Fruit fly (Drosophila melanogaster) whole organism, embryonic: Measurements from ENCODE around the gene Tango5.

ENCODE experiments used
- Aef1 ChIP-seq: fragments of 200-800 bp; sonication (Bioruptor generic); IDR thresholded peaks from 3 replicates; pipeline ENCODE4 v1.3.6; 2022; ENCODE audit warnings: missing biosample characterization, missing genetic modification characterization
- CG10274 ChIP-seq: fragments of 200-800 bp; sonication (Bioruptor generic); optimal IDR thresholded peaks from 3 replicates; lab custom pipeline; 2017; ENCODE audit warnings: missing biosample characterization, mild to moderate bottlenecking, missing genetic modification characterization
- CG10462 ChIP-seq: fragments of 200-800 bp; sonication (Bioruptor generic); optimal IDR thresholded peaks from 2 replicates; lab custom pipeline; 2016; ENCODE audit warnings: missing biosample characterization, missing genetic modification characterization
- CG11247 ChIP-seq: fragments of 200-800 bp; sonication (Bioruptor generic); IDR thresholded peaks from 2 replicates; pipeline ENCODE4 v1.3.6; 2022; ENCODE audit warnings: missing biosample characterization, missing genetic modification characterization
- CG11504 ChIP-seq: fragments of 200-800 bp; sonication (Bioruptor generic); optimal IDR thresholded peaks from 3 replicates; lab custom pipeline; 2019; ENCODE audit warnings: missing biosample characterization, mild to moderate bottlenecking, missing genetic modification characterization, moderate library complexity
- CG12769 ChIP-seq: fragments of 200-800 bp; sonication (Bioruptor generic); optimal IDR thresholded peaks from 2 replicates; lab custom pipeline; 2019; ENCODE audit warnings: missing biosample characterization, mild to moderate bottlenecking, missing genetic modification characterization, moderate library complexity
- CG13894 ChIP-seq: fragments of 200-800 bp; sonication (Bioruptor generic); optimal IDR thresholded peaks from 3 replicates; lab custom pipeline; 2018; ENCODE audit warnings: missing biosample characterization, mild to moderate bottlenecking, missing genetic modification characterization, moderate library complexity
- CG17328 ChIP-seq: fragments of 200-800 bp; sonication (Bioruptor generic); IDR thresholded peaks from 2 replicates; pipeline ENCODE4 v1.3.6; 2022; ENCODE audit warnings: missing biosample characterization, missing genetic modification characterization
- CG17385 ChIP-seq: fragments of 200-800 bp; sonication (Bioruptor generic); optimal IDR thresholded peaks from 3 replicates; lab custom pipeline; 2018; ENCODE audit warnings: missing biosample characterization, mild to moderate bottlenecking, missing genetic modification characterization
- CG18011 ChIP-seq: fragments of 200-800 bp; sonication (Bioruptor generic); optimal IDR thresholded peaks from 2 replicates; lab custom pipeline; 2017; ENCODE audit warnings: missing biosample characterization, missing genetic modification characterization, mild to moderate bottlenecking, moderate library complexity, missing genotype
- CG2120 ChIP-seq: fragments of 200-800 bp; sonication (Bioruptor generic); optimal IDR thresholded peaks from 3 replicates; lab custom pipeline; 2016; ENCODE audit warnings: missing biosample characterization, missing genetic modification characterization
- CG2202 ChIP-seq: fragments of 200-800 bp; sonication (Bioruptor generic); optimal IDR thresholded peaks from 2 replicates; lab custom pipeline; 2018; ENCODE audit warnings: missing biosample characterization, mild to moderate bottlenecking, missing genetic modification characterization
- CG30431 ChIP-seq: fragments of 200-800 bp; sonication (Bioruptor generic); optimal IDR thresholded peaks from 2 replicates; lab custom pipeline; 2017; ENCODE audit warnings: missing biosample characterization, missing genetic modification characterization
- CG31365 ChIP-seq: fragments of 200-800 bp; sonication (Bioruptor generic); optimal IDR thresholded peaks from 2 replicates; lab custom pipeline; 2018; ENCODE audit warnings: missing biosample characterization, mild to moderate bottlenecking, missing genetic modification characterization
- CG6765 ChIP-seq: fragments of 200-800 bp; sonication (Bioruptor generic); optimal IDR thresholded peaks from 3 replicates; lab custom pipeline; 2017; ENCODE audit warnings: missing biosample characterization, mild to moderate bottlenecking, missing genetic modification characterization
- CG7372 ChIP-seq: fragments of 200-800 bp; sonication (Bioruptor generic); IDR thresholded peaks from 2 replicates; pipeline ENCODE4 v1.3.6; 2022; ENCODE audit warnings: missing biosample characterization, missing genetic modification characterization
- CG8944 ChIP-seq: fragments of 200-800 bp; sonication (Bioruptor generic); optimal IDR thresholded peaks from 3 replicates; lab custom pipeline; 2016; ENCODE audit warnings: missing biosample characterization, missing genetic modification characterization
- CG9609 ChIP-seq: fragments of 200-800 bp; sonication (Bioruptor generic); optimal IDR thresholded peaks from 3 replicates; lab custom pipeline; 2016; ENCODE audit warnings: missing biosample characterization, missing genetic modification characterization
- CG9797 ChIP-seq: fragments of 200-800 bp; sonication (Bioruptor generic); optimal IDR thresholded peaks from 3 replicates; lab custom pipeline; 2018; ENCODE audit warnings: missing biosample characterization, mild to moderate bottlenecking, missing genetic modification characterization
- Deaf1 ChIP-seq: fragments of 200-800 bp; optimal IDR thresholded peaks from 3 replicates; lab custom pipeline; 2019; ENCODE audit warnings: missing biosample characterization, mild to moderate bottlenecking, missing genetic modification characterization, moderate library complexity
- E2f1 ChIP-seq: fragments of 200-800 bp; sonication (Bioruptor generic); IDR thresholded peaks from 2 replicates; pipeline ENCODE4 v1.3.6; 2022; ENCODE audit warnings: missing biosample characterization, missing genetic modification characterization
- Fer1 ChIP-seq: fragments of 200-800 bp; sonication (Bioruptor generic); optimal IDR thresholded peaks from 2 replicates; lab custom pipeline; 2017; ENCODE audit warnings: missing biosample characterization, mild to moderate bottlenecking, missing genetic modification characterization
- Hsf ChIP-seq: fragments of 200-800 bp; sonication (Bioruptor generic); optimal IDR thresholded peaks from 3 replicates; lab custom pipeline; 2016; ENCODE audit warnings: missing biosample characterization, missing genetic modification characterization
- Lhr ChIP-seq: fragments of 200-800 bp; sonication (Bioruptor generic); optimal IDR thresholded peaks from 3 replicates; lab custom pipeline; 2017; ENCODE audit warnings: mild to moderate bottlenecking, missing biosample characterization, missing genetic modification reagents, missing genetic modification characterization
- MBD-R2 ChIP-seq: fragments of 200-800 bp; sonication (Bioruptor generic); IDR thresholded peaks from 2 replicates; pipeline ENCODE4 v1.3.6; 2022; ENCODE audit warnings: missing biosample characterization, missing genetic modification characterization
- MTF-1 ChIP-seq: fragments of 200-800 bp; sonication (Bioruptor generic); optimal IDR thresholded peaks from 2 replicates; lab custom pipeline; 2018; ENCODE audit warnings: missing biosample characterization, mild to moderate bottlenecking, missing genetic modification characterization, borderline replicate concordance
- Med ChIP-seq: fragments of 200-800 bp; sonication (Bioruptor generic); peaks from one replicate; lab custom pipeline; 2016; ENCODE audit warnings: missing biosample characterization, missing genetic modification characterization, mild to moderate bottlenecking, inconsistent platforms, moderate library complexity
- Mes4 ChIP-seq: fragments of 200-800 bp; sonication (Bioruptor generic); optimal IDR thresholded peaks from 2 replicates; lab custom pipeline; 2016; ENCODE audit warnings: missing biosample characterization, missing genetic modification characterization
- Rx ChIP-seq: fragments of 200-800 bp; sonication (Bioruptor generic); IDR thresholded peaks from 2 replicates; pipeline ENCODE4 v1.3.6; 2022; ENCODE audit warnings: missing biosample characterization, missing genetic modification characterization
- Xrp1 ChIP-seq: fragments of 200-800 bp; sonication (Bioruptor generic); IDR thresholded peaks from 2 replicates; pipeline ENCODE4 v1.3.6; 2022; ENCODE audit warnings: missing biosample characterization, missing genetic modification characterization
- bowl ChIP-seq: fragments of 200-800 bp; sonication (Bioruptor generic); IDR thresholded peaks from 2 replicates; pipeline ENCODE4 v1.3.6; 2022; ENCODE audit warnings: missing biosample characterization, missing genetic modification characterization
- cad ChIP-seq: fragments of >200 bp; optimal IDR thresholded peaks from 2 replicates; lab custom pipeline; 2017; ENCODE audit warnings: missing biosample characterization, missing genetic modification characterization
- crc ChIP-seq: fragments of 200-800 bp; sonication (Bioruptor generic); optimal IDR thresholded peaks from 2 replicates; lab custom pipeline; 2016; ENCODE audit warnings: missing biosample characterization, missing genetic modification characterization
- croc ChIP-seq: fragments of 200-800 bp; sonication (Bioruptor generic); conservative IDR thresholded peaks from 3 replicates; pipeline ENCODE4 v1.3.6; 2022; ENCODE audit warnings: missing biosample characterization, missing genetic modification characterization
- dan ChIP-seq: fragments of 200-800 bp; sonication (Bioruptor generic); IDR thresholded peaks from 2 replicates; pipeline ENCODE4 v1.3.6; 2022; ENCODE audit warnings: missing biosample characterization, missing genetic modification characterization
- dmrt99B ChIP-seq: fragments of 200-800 bp; sonication (Bioruptor generic); optimal IDR thresholded peaks from 2 replicates; lab custom pipeline; 2018; ENCODE audit warnings: missing biosample characterization, mild to moderate bottlenecking, missing genetic modification characterization, moderate library complexity
- dysf ChIP-seq: fragments of 200-800 bp; sonication (Bioruptor generic); IDR thresholded peaks from 3 replicates; pipeline ENCODE4 v1.3.6; 2022; ENCODE audit warnings: missing biosample characterization, missing genetic modification characterization
- fd102C ChIP-seq: fragments of 200-800 bp; sonication (Bioruptor generic); optimal IDR thresholded peaks from 2 replicates; lab custom pipeline; 2018; ENCODE audit warnings: missing biosample characterization, mild to moderate bottlenecking, missing genetic modification characterization, moderate library complexity
- gem ChIP-seq: fragments of 200-800 bp; sonication (Bioruptor generic); optimal IDR thresholded peaks from 2 replicates; lab custom pipeline; 2019; ENCODE audit warnings: missing biosample characterization, mild to moderate bottlenecking, missing genetic modification characterization, moderate library complexity
- h ChIP-seq: fragments of >200 bp; optimal IDR thresholded peaks from 2 replicates; lab custom pipeline; 2017
- hbn ChIP-seq: fragments of 200-800 bp; sonication (Bioruptor generic); IDR thresholded peaks from 2 replicates; pipeline ENCODE4 v1.3.6; 2022; ENCODE audit warnings: missing biosample characterization, missing genetic modification characterization; ENCODE audit not compliant: partially characterized antibody
- lola ChIP-seq, 3 experiments: fragments of >200 bp in 2 of 3; fragments of 200-800 bp in 1 of 3; sonication (Bioruptor generic) in 1 of 3; optimal IDR thresholded peaks; 2 replicates each; lab custom pipeline; 2017 to 2019; ENCODE audit warnings: missing biosample characterization in 3 of 3, missing genetic modification characterization in 3 of 3, mild to moderate bottlenecking in 1 of 3, moderate library complexity in 1 of 3
- mirr ChIP-seq: fragments of 200-800 bp; sonication (Bioruptor generic); optimal IDR thresholded peaks from 3 replicates; lab custom pipeline; 2018; ENCODE audit warnings: missing biosample characterization, mild to moderate bottlenecking, missing genetic modification characterization
- nmo ChIP-seq: fragments of 200-800 bp; sonication (Bioruptor generic); optimal IDR thresholded peaks from 2 replicates; lab custom pipeline; 2018; ENCODE audit warnings: missing biosample characterization, mild to moderate bottlenecking, missing genetic modification characterization, moderate library complexity
- nom ChIP-seq: fragments of 200-800 bp; sonication (Bioruptor generic); optimal IDR thresholded peaks from 2 replicates; lab custom pipeline; 2017; ENCODE audit warnings: missing biosample characterization, missing genetic modification characterization, mild to moderate bottlenecking, moderate library complexity, missing genetic modification reagents
- peb ChIP-seq: fragments of 200-800 bp; sonication (Bioruptor generic); IDR thresholded peaks from 2 replicates; pipeline ENCODE4 v1.3.6; 2022; ENCODE audit warnings: missing biosample characterization, missing genetic modification characterization
- pho ChIP-seq: fragments of 200-800 bp; sonication (Bioruptor generic); optimal IDR thresholded peaks from 2 replicates; lab custom pipeline; 2016; ENCODE audit warnings: missing biosample characterization, missing genetic modification characterization
- pum ChIP-seq: fragments of 200-800 bp; sonication (Bioruptor generic); optimal IDR thresholded peaks from 2 replicates; lab custom pipeline; 2016; ENCODE audit warnings: missing biosample characterization, missing genetic modification characterization
- scrt ChIP-seq: fragments of 200-800 bp; sonication (Bioruptor generic); optimal IDR thresholded peaks from 2 replicates; lab custom pipeline; 2018; ENCODE audit warnings: missing biosample characterization, mild to moderate bottlenecking, missing genetic modification characterization, moderate library complexity
- sd ChIP-seq: fragments of 200-800 bp; sonication (Bioruptor generic); optimal IDR thresholded peaks from 3 replicates; lab custom pipeline; 2018; ENCODE audit warnings: missing biosample characterization, mild to moderate bottlenecking, missing genetic modification characterization, moderate library complexity
- sim ChIP-seq: fragments of 200-800 bp; sonication (Bioruptor generic); IDR thresholded peaks from 2 replicates; pipeline ENCODE4 v1.3.6; 2022; ENCODE audit warnings: missing biosample characterization, missing genetic modification characterization
- wdn ChIP-seq: fragments of 200-800 bp; sonication (Bioruptor generic); IDR thresholded peaks from 2 replicates; pipeline ENCODE4 v1.3.6; 2022; ENCODE audit warnings: missing biosample characterization, missing genetic modification characterization

Gene Tango5

dm6 chrX:10756026-10756561, 8.1 kb downstream of the Tango5 start (continued):
- TF ChIP-seq Med (GFP tag; lab: Kevin White, UChicago), result peak; percentile 7
- TF ChIP-seq CG17385, result no peak
- TF ChIP-seq CG7372, result 0 out of 2 replicates have a peak, but pooled peaks have one; percentile 15
- TF ChIP-seq Mes4 (GFP tag; lab: Kevin White, UChicago), result no peak
- peak; percentile 18 for TF ChIP-seq CG2120 (GFP tag; lab: Kevin White, UChicago)
- peak; percentile 2 for TF ChIP-seq Fer1 (GFP tag; lab: Kevin White, UChicago)
- no peak for TF ChIP-seq mirr (GFP tag; lab: Kevin White, UChicago)
- no peak for TF ChIP-seq E2f1 (GFP tag; lab: Robert Waterston, UW)
- no peak for TF ChIP-seq MBD-R2 (GFP tag; lab: Robert Waterston, UW)
- TF ChIP-seq dysf (GFP tag; lab: Robert Waterston, UW), result no peak
- TF ChIP-seq CG10462 (GFP tag; lab: Kevin White, UChicago), result no peak
- TF ChIP-seq CG9797 (GFP tag; lab: Kevin White, UChicago), result no peak
- TF ChIP-seq peb (GFP tag; lab: Robert Waterston, UW), result no peak
- TF ChIP-seq nom, result peak; percentile 11
- TF ChIP-seq dan (GFP tag; lab: Robert Waterston, UW), result no peak
- no peak for TF ChIP-seq CG8944 (GFP tag; lab: Kevin White, UChicago)
- TF ChIP-seq bowl, result no peak
- TF ChIP-seq Aef1 (GFP tag; lab: Robert Waterston, UW), result no peak
- no peak for TF ChIP-seq CG10274 (GFP tag; lab: Kevin White, UChicago)
- no peak for TF ChIP-seq Xrp1 (GFP tag; lab: Robert Waterston, UW)
- no peak for TF ChIP-seq nmo (GFP tag; lab: Kevin White, UChicago)
- no peak for TF ChIP-seq CG2202 (tag; lab: Kevin White, UChicago)
- TF ChIP-seq scrt (GFP tag; lab: Kevin White, UChicago), result no peak
- TF ChIP-seq sd, result no peak
- TF ChIP-seq CG11504 (tag; lab: Kevin White, UChicago), result peak; percentile 48
- TF ChIP-seq CG12769 (tag; lab: Kevin White, UChicago), result no peak
- peak; percentile 12 for TF ChIP-seq dmrt99B
- TF ChIP-seq sim (GFP tag; lab: Robert Waterston, UW), result no peak
- no peak for TF ChIP-seq pho (GFP tag; lab: Kevin White, UChicago)
- no peak for TF ChIP-seq Lhr (GFP tag; lab: Kevin White, UChicago)
- no peak for TF ChIP-seq CG13894 (tag; lab: Kevin White, UChicago)
- no peak for TF ChIP-seq crc (GFP tag; lab: Kevin White, UChicago)
- TF ChIP-seq pum (GFP tag; lab: Kevin White, UChicago), result no peak
- TF ChIP-seq CG17328 (GFP tag; lab: Robert Waterston, UW), result no peak
- no peak for TF ChIP-seq CG11247 (GFP tag; lab: Robert Waterston, UW)
- no peak for TF ChIP-seq croc (GFP tag; lab: Robert Waterston, UW)
- TF ChIP-seq MTF-1 (GFP tag; lab: Kevin White, UChicago), result no peak
- TF ChIP-seq CG31365, result no peak
- TF ChIP-seq gem (tag; lab: Kevin White, UChicago), result peak; percentile 17
- TF ChIP-seq Rx, result no peak
- TF ChIP-seq Deaf1, result no peak
- no peak for TF ChIP-seq wdn (GFP tag; lab: Robert Waterston, UW)
- no peak for TF ChIP-seq cad (GFP tag; lab: Kevin White, UChicago)
- no peak for TF ChIP-seq CG18011
- TF ChIP-seq CG9609, result no peak
- TF ChIP-seq h (lab: Kevin White, UChicago), result no peak
- TF ChIP-seq lola (GFP tag; optimal IDR thresholded peaks at IDR 0.05; lab: Kevin White, UChicago), result no peak
- no peak for TF ChIP-seq fd102C (GFP tag; lab: Kevin White, UChicago)
- no peak for TF ChIP-seq CG30431
- TF ChIP-seq Hsf (GFP tag; lab: Kevin White, UChicago), result no peak
- no peak for TF ChIP-seq hbn (GFP tag; lab: Robert Waterston, UW)
- no peak for TF ChIP-seq CG6765 (GFP tag; lab: Kevin White, UChicago)
